Worm (Caenorhabditis elegans) whole organism, L4/young adult: Measurements from ENCODE around the gene F54F2.6.

ENCODE experiments used
- W03F9.2 ChIP-seq: fragments of 150-350 bp; optimal IDR thresholded peaks from 2 replicates; lab custom pipeline; 2014; ENCODE audit warnings: missing biosample characterization, missing genetic modification characterization
- dao-5 ChIP-seq: sonication (generic microtip); optimal IDR thresholded peaks from 2 replicates; lab custom pipeline; 2016; ENCODE audit warnings: missing genotype, missing genetic modification characterization, moderate library complexity, missing compliant biosample characterization
- him-1 ChIP-seq: sonication (generic microtip); optimal IDR thresholded peaks from 2 replicates; lab custom pipeline; 2016; ENCODE audit warnings: missing genotype, missing genetic modification reagents, missing genetic modification characterization, missing compliant biosample characterization

The F54F2.6 gene

DNA sequence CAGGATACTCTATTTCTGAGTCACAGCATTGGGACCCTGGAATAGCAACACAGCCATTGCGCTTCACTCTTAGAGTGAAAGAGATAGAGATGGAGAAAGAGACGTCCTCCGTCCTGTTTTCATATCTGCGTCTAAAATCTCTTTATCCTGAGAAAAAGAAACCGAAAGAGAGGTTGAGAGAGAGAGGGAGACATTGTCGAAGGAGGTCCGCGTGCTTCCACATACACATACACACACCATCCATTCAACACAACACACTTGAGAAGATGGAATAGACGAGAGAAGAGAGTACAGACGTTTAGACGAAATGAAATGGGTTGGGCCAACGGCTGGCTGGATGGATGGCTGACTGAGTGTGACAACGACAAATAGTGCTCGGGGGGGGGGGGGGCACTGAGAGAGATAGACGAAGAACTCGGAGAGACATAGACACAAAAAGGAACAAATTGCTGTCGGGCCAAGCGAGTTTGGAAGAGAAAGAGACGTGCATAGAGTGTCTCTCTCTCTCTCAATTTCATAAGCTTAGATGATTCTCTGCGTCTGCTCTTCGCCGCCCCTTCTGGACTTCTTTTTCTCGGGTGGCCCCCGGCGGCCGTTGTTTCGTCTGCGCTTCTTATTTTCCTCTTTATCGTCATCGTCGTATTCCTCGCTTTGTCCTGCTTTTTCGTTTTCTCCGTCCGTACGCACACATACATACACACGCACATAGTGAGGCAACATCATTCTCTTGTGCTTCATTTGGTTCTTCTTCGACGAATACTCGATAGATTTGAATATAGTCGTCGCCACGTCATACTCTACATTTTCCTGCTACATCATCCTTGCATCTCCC lies at the start of gene F54F2.6:
Gene F54F2.6, minus strand, starts transcription at position 738 of the 832 bp plus-strand sequence.
- peak; percentile 65 for TF ChIP-seq W03F9.2 (tag; lab: Kevin White, UChicago)
- no peak for TF ChIP-seq dao-5 (tag; lab: Kevin White, UChicago)
- peak; percentile 88 for TF ChIP-seq him-1 (tag; lab: Kevin White, UChicago)

- TF ChIP-seq W03F9.2 (tag; lab: Kevin White, UChicago), result no peak
- TF ChIP-seq him-1 (tag; lab: Kevin White, UChicago), result no peak
- TF ChIP-seq dao-5 (tag; lab: Kevin White, UChicago), result no peak
These were observed 49.0 kb upstream of the F54F2.6 start, which contains the start of gene F44E2.8 for ce11 chrIII:8849507-8849906. F44E2.8 (minus strand) TSS chrIII:8849877.

DNA sequence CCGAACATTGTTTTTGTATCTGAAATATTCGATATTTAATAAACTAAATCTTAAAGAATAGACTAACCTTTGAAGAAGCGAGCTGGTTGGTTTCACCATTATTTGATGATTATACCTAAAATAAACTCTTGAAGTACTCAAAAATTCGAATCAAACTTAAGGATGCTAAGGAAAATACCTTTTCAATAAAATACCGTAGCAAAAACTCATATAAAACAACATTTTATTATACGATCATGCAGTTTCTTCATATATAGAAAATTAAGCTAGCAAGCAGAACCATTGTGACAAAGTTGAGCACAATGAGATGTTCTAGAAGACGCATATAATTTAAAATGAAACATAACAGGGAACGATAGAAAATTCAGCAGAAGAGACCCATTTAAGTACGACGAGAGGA lies 47.9 kb upstream of the F54F2.6 start, which contains the start of gene F44E2.7:
Gene F44E2.7, minus strand, starts transcription at position 101 of the 400 bp plus-strand sequence.
- TF ChIP-seq him-1 (tag; lab: Kevin White, UChicago), result no peak
- TF ChIP-seq dao-5 (tag; lab: Kevin White, UChicago), result no peak
- no peak for TF ChIP-seq W03F9.2 (tag; lab: Kevin White, UChicago)

- TF ChIP-seq him-1 (tag; lab: Kevin White, UChicago) (no peak), dao-5 (tag; lab: Kevin White, UChicago) (no peak), W03F9.2 (tag; lab: Kevin White, UChicago) (peak; percentile 73)
These were observed 47.2 kb upstream of the F54F2.6 start for ce11 chrIII:8847722-8848121.

- TF ChIP-seq W03F9.2 (tag; lab: Kevin White, UChicago) (no peak), him-1 (tag; lab: Kevin White, UChicago) (no peak), dao-5 (tag; lab: Kevin White, UChicago) (no peak)
These were observed 44.6 kb upstream of the F54F2.6 start, which contains the start of gene F44E2.6 for ce11 chrIII:8845114-8845513. F44E2.6 (minus strand) TSS chrIII:8845214.

DNA sequence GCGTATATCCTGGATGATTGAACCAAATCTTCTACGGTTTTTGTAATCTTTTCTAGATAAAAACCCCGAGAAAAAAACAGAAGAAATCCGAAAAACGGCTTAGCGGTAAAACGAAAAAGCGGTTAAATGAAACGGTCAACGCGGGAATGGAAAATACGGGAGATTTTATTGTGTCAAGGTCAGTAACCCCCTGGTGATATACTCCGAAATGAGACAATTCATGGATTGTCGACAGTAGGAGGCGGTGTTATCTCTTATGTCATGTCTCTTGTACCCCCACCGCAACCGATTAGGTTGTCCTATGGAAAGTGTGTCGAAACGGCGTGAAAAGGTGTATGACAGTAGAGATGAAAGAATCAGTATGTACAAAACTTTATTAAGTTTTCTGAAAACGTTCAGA lies 43.6 kb upstream of the F54F2.6 start:
- no peak for TF ChIP-seq dao-5 (tag; lab: Kevin White, UChicago)
- TF ChIP-seq W03F9.2 (tag; lab: Kevin White, UChicago), result no peak
- TF ChIP-seq him-1 (tag; lab: Kevin White, UChicago), result no peak

ce11 chrIII:8839813-8840212 lies 39.3 kb upstream of the F54F2.6 start:
- TF ChIP-seq W03F9.2 (tag; lab: Kevin White, UChicago), result no peak

- TF ChIP-seq W03F9.2 (tag; lab: Kevin White, UChicago), result no peak
- TF ChIP-seq dao-5 (tag; lab: Kevin White, UChicago), result no peak
- no peak for TF ChIP-seq him-1 (tag; lab: Kevin White, UChicago)
These were observed 37.6 kb upstream of the F54F2.6 start, which contains the start of gene F44E2.4 for ce11 chrIII:8838075-8838474. F44E2.4 (minus strand) TSS chrIII:8838424.

ce11 chrIII:8831059-8831750 lies 30.7 kb upstream of the F54F2.6 start, which contains the start of gene F44E2.10:
F44E2.10 (minus strand) TSS chrIII:8831109.
- TF ChIP-seq W03F9.2 (tag; lab: Kevin White, UChicago) (no peak), dao-5 (tag; lab: Kevin White, UChicago) (no peak), him-1 (tag; lab: Kevin White, UChicago) (no peak)

DNA sequence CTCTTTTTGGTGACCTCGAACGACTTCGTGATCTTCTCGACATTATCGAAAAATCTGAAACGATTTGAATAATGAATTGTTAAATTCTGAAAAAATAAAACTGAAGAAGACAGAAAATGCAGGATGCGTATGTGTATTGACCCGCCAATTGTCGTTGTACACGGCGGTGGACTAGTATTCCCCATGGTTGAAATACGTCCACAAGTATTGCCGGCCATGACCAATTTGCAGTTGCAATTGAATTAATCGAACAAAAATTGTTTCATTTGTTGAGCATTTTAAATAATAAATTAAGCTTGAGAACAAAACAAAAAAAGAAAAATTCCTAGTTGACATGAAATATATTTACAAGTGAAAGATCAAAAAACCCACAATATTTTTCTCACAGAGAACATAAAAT lies 28.7 kb upstream of the F54F2.6 start, which contains the start of gene F44E2.3:
Gene F44E2.3, minus strand, starts transcription at position 61 of the 400 bp plus-strand sequence.
- TF ChIP-seq dao-5 (tag; lab: Kevin White, UChicago) (no peak), W03F9.2 (tag; lab: Kevin White, UChicago) (no peak), him-1 (tag; lab: Kevin White, UChicago) (no peak)

DNA sequence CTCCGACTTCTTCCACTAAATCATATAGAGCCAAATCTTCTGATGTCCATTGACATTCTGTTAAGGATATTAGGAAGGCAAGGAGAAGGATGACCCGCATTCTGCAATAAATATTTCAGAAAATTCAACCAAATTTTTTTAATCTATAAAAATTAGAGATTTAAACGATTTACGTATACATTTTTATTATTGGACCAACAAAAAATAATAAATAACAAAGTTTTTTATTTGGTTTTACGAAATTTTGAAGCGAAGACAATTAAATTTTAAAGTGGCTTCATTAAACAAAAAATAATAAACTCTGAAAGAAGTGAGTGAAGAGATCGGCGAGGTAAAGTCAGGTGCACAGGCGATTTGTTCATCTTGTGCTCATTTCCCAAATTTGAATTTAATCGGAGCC lies 26.6 kb upstream of the F54F2.6 start, which contains the start of gene F54F2.9:
Gene F54F2.9, minus strand, starts transcription at position 101 of the 400 bp plus-strand sequence.
- TF ChIP-seq dao-5 (tag; lab: Kevin White, UChicago) (no peak), W03F9.2 (tag; lab: Kevin White, UChicago) (no peak), him-1 (tag; lab: Kevin White, UChicago) (no peak)

DNA sequence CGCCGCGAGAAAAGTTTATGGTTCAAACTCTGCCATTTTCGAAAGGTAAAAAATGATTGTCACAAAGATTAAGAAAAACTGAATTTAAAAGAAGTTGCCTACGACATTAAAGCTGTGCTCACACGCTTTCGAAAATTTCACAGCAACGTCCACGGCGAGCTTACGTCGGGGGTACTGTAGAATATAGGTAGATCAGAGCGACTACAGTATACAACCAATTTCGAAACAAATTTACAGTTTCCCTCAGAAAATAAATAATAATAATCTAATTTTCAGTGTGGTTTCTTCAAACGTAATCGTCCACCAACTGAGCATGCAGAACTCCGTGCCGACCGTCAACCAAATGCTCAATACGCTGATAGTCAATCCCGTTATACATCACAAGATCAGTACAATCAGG lies 24.1 kb upstream of the F54F2.6 start:
- no peak for TF ChIP-seq dao-5 (tag; lab: Kevin White, UChicago)
- TF ChIP-seq W03F9.2 (tag; lab: Kevin White, UChicago), result no peak

DNA sequence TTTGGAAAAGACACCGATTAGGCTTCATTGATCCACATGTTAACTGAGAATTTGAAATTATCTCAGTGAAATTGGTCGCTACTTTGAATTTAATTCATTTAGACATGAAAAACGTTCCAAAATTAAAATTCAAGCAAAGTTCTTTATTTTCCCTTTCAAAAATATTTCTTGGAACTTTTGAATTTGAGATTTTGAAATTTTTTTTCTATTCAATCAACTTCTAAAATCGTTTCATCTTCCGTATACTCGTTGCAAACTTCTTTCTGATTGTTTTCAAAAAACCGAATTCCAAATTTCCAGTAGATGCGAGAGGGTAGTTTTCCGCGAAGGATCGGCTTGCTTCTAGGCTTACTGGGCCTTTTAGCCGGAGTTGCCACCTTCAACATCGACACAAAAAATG lies 18.1 kb upstream of the F54F2.6 start, which contains the start of gene pat-2:
Gene pat-2, plus strand, starts transcription at position 301 of the 400 bp plus-strand sequence.
- TF ChIP-seq dao-5 (tag; lab: Kevin White, UChicago) (no peak), W03F9.2 (tag; lab: Kevin White, UChicago) (no peak), him-1 (tag; lab: Kevin White, UChicago) (no peak)
